Fruit fly (Drosophila melanogaster) whole organism, embryonic: ENCODE data around the gene CG13616.

Experiments used
- Adf1 ChIP-seq: fragments of 200-800 bp; sonication (Bioruptor generic); IDR thresholded peaks from 2 replicates; pipeline ENCODE4 v1.3.6; 2022; ENCODE audit warnings: missing biosample characterization, missing genetic modification characterization
- BEAF-32 ChIP-seq: fragments of 200-800 bp; sonication (Bioruptor generic); optimal IDR thresholded peaks from 3 replicates; lab custom pipeline; 2017; ENCODE audit warnings: missing biosample characterization, missing genetic modification characterization, mild to moderate bottlenecking, moderate library complexity, missing genetic modification reagents
- CG10565 ChIP-seq: fragments of 200-800 bp; sonication (Bioruptor generic); optimal IDR thresholded peaks from 3 replicates; lab custom pipeline; 2016; ENCODE audit warnings: missing biosample characterization, mild to moderate bottlenecking, missing genetic modification characterization
- CG14710 ChIP-seq: fragments of 200-800 bp; sonication (Bioruptor generic); optimal IDR thresholded peaks from 3 replicates; lab custom pipeline; 2019; ENCODE audit warnings: missing biosample characterization, mild to moderate bottlenecking, missing genetic modification characterization, moderate library complexity
- CG17328 ChIP-seq: fragments of 200-800 bp; sonication (Bioruptor generic); IDR thresholded peaks from 2 replicates; pipeline ENCODE4 v1.3.6; 2022; ENCODE audit warnings: missing biosample characterization, missing genetic modification characterization
- CG18011 ChIP-seq: fragments of 200-800 bp; sonication (Bioruptor generic); optimal IDR thresholded peaks from 2 replicates; lab custom pipeline; 2017; ENCODE audit warnings: missing biosample characterization, missing genetic modification characterization, mild to moderate bottlenecking, moderate library complexity, missing genotype
- CG2116 ChIP-seq: fragments of 200-800 bp; sonication (Bioruptor generic); optimal IDR thresholded peaks from 3 replicates; lab custom pipeline; 2018; ENCODE audit warnings: missing biosample characterization, mild to moderate bottlenecking, missing genetic modification characterization
- CG2129 ChIP-seq: fragments of 200-800 bp; sonication (Bioruptor generic); IDR thresholded peaks from 2 replicates; pipeline ENCODE4 v1.3.6; 2022; ENCODE audit warnings: missing biosample characterization, missing genetic modification characterization; ENCODE audit not compliant: partially characterized antibody
- CG2678 ChIP-seq: fragments of 200-800 bp; sonication (Bioruptor generic); optimal IDR thresholded peaks from 3 replicates; lab custom pipeline; 2019; ENCODE audit warnings: missing biosample characterization, mild to moderate bottlenecking, missing genetic modification characterization, moderate library complexity
- CG2889 ChIP-seq: fragments of 200-800 bp; sonication (Bioruptor generic); IDR thresholded peaks from 3 replicates; pipeline ENCODE4 v1.3.6; 2022; ENCODE audit warnings: missing biosample characterization, missing genetic modification characterization
- CG30403 ChIP-seq: fragments of 200-800 bp; sonication (Bioruptor generic); optimal IDR thresholded peaks from 3 replicates; lab custom pipeline; 2016; ENCODE audit warnings: missing biosample characterization, missing genetic modification characterization
- CG30431 ChIP-seq: fragments of 200-800 bp; sonication (Bioruptor generic); optimal IDR thresholded peaks from 2 replicates; lab custom pipeline; 2017; ENCODE audit warnings: missing biosample characterization, missing genetic modification characterization
- CG43689 ChIP-seq: fragments of 200-800 bp; sonication (Bioruptor generic); IDR thresholded peaks from 2 replicates; pipeline ENCODE4 v1.3.6; 2022; ENCODE audit warnings: missing biosample characterization, missing genetic modification characterization
- CG4707 ChIP-seq: fragments of 200-800 bp; sonication (Bioruptor generic); optimal IDR thresholded peaks from 2 replicates; lab custom pipeline; 2018; ENCODE audit warnings: missing biosample characterization, mild to moderate bottlenecking, missing genetic modification characterization, moderate library complexity
- CG6813 ChIP-seq: fragments of 200-800 bp; sonication (Bioruptor generic); optimal IDR thresholded peaks from 2 replicates; lab custom pipeline; 2017; ENCODE audit warnings: missing biosample characterization, missing genetic modification characterization, mild to moderate bottlenecking, moderate library complexity, missing genetic modification reagents
- CG9932 ChIP-seq: fragments of 200-800 bp; sonication (Bioruptor generic); IDR thresholded peaks from 2 replicates; pipeline ENCODE4 v1.3.6; 2022; ENCODE audit warnings: missing biosample characterization, missing genetic modification characterization
- D ChIP-seq, 2 experiments: fragments of 200-800 bp in 1 of 2; fragments of >200 bp in 1 of 2; sonication (Bioruptor generic) in 1 of 2; optimal IDR thresholded peaks; 2 replicates in 1 of 2; 3 replicates in 1 of 2; lab custom pipeline; 2017; ENCODE audit warnings: mild to moderate bottlenecking in 1 of 2, missing biosample characterization in 1 of 2, missing genetic modification characterization in 1 of 2, missing genetic modification reagents in 1 of 2
- Deaf1 ChIP-seq: fragments of 200-800 bp; optimal IDR thresholded peaks from 3 replicates; lab custom pipeline; 2019; ENCODE audit warnings: missing biosample characterization, mild to moderate bottlenecking, missing genetic modification characterization, moderate library complexity
- Fer3 ChIP-seq: fragments of 200-800 bp; sonication (Bioruptor generic); optimal IDR thresholded peaks from 2 replicates; lab custom pipeline; 2018; ENCODE audit warnings: missing biosample characterization, mild to moderate bottlenecking, missing genetic modification characterization, moderate library complexity
- H2.0 ChIP-seq: fragments of 200-800 bp; sonication (Bioruptor generic); IDR thresholded peaks from 2 replicates; pipeline ENCODE4 v1.3.6; 2022; ENCODE audit warnings: missing biosample characterization, missing genetic modification characterization
- HLH4C ChIP-seq: fragments of 200-800 bp; sonication (Bioruptor generic); IDR thresholded peaks from 3 replicates; pipeline ENCODE4 v1.3.6; 2022; ENCODE audit warnings: missing biosample characterization, missing genetic modification characterization; ENCODE audit not compliant: partially characterized antibody
- HLH54F ChIP-seq: fragments of 200-800 bp; sonication (Bioruptor generic); optimal IDR thresholded peaks from 3 replicates; lab custom pipeline; 2016; ENCODE audit warnings: missing biosample characterization, missing genetic modification characterization
- HmgD ChIP-seq: fragments of 200-800 bp; sonication (Bioruptor generic); optimal IDR thresholded peaks from 3 replicates; lab custom pipeline; 2016; ENCODE audit warnings: missing biosample characterization, missing genetic modification characterization
- Kr ChIP-seq: fragments of 200-800 bp; sonication (Bioruptor generic); optimal IDR thresholded peaks from 2 replicates; lab custom pipeline; 2017; ENCODE audit warnings: missing biosample characterization, mild to moderate bottlenecking, missing genetic modification characterization
- MTF-1 ChIP-seq: fragments of 200-800 bp; sonication (Bioruptor generic); optimal IDR thresholded peaks from 2 replicates; lab custom pipeline; 2018; ENCODE audit warnings: missing biosample characterization, mild to moderate bottlenecking, missing genetic modification characterization, borderline replicate concordance
- Pdp1 ChIP-seq, 2 experiments: fragments of 200-800 bp; sonication (Bioruptor generic); optimal IDR thresholded peaks; 3 replicates each; lab custom pipeline; 2016; ENCODE audit warnings: missing biosample characterization in 2 of 2, missing genetic modification characterization in 2 of 2, mild to moderate bottlenecking in 1 of 2, moderate library complexity in 1 of 2
- Ravus ChIP-seq: fragments of 200-800 bp; sonication (Bioruptor generic); IDR thresholded peaks from 2 replicates; pipeline ENCODE4 v1.3.6; 2022; ENCODE audit warnings: missing biosample characterization, missing genetic modification characterization
- Sox102F ChIP-seq: fragments of 200-800 bp; sonication (Bioruptor generic); optimal IDR thresholded peaks from 2 replicates; lab custom pipeline; 2018; ENCODE audit warnings: missing biosample characterization, mild to moderate bottlenecking, missing genetic modification characterization, moderate library complexity
- bcd ChIP-seq: fragments of 200-800 bp; sonication (Bioruptor generic); optimal IDR thresholded peaks from 2 replicates; lab custom pipeline; 2017; ENCODE audit warnings: missing biosample characterization, mild to moderate bottlenecking, missing genetic modification characterization
- corto ChIP-seq: fragments of 200-800 bp; sonication (Bioruptor generic); optimal IDR thresholded peaks from 2 replicates; lab custom pipeline; 2016; ENCODE audit warnings: missing biosample characterization, mild to moderate bottlenecking, missing genetic modification characterization, moderate library complexity
- croc ChIP-seq: fragments of 200-800 bp; sonication (Bioruptor generic); conservative IDR thresholded peaks from 3 replicates; pipeline ENCODE4 v1.3.6; 2022; ENCODE audit warnings: missing biosample characterization, missing genetic modification characterization
- crp ChIP-seq, 2 experiments: fragments of 200-800 bp; sonication (Bioruptor generic); optimal IDR thresholded peaks; 2 replicates in 1 of 2; 3 replicates in 1 of 2; lab custom pipeline; 2017; ENCODE audit warnings: missing biosample characterization in 2 of 2, missing genetic modification characterization in 2 of 2, mild to moderate bottlenecking in 1 of 2, moderate library complexity in 1 of 2
- gsb-n ChIP-seq: fragments of 200-800 bp; sonication (Bioruptor generic); optimal IDR thresholded peaks from 3 replicates; lab custom pipeline; 2018; ENCODE audit warnings: missing biosample characterization, mild to moderate bottlenecking, missing genetic modification characterization
- hb ChIP-seq: fragments of 200-800 bp; sonication (Bioruptor generic); IDR thresholded peaks from 3 replicates; pipeline ENCODE4 v1.3.6; 2022; ENCODE audit warnings: missing biosample characterization, missing genetic modification characterization; ENCODE audit not compliant: partially characterized antibody
- her ChIP-seq: fragments of 200-800 bp; sonication (Bioruptor generic); optimal IDR thresholded peaks from 2 replicates; lab custom pipeline; 2016; ENCODE audit warnings: missing biosample characterization, missing genetic modification characterization
- lab ChIP-seq: fragments of 200-800 bp; sonication (Bioruptor generic); optimal IDR thresholded peaks from 3 replicates; lab custom pipeline; 2017; ENCODE audit warnings: missing biosample characterization, missing genetic modification characterization, mild to moderate bottlenecking, moderate library complexity, missing genetic modification reagents
- nmo ChIP-seq: fragments of 200-800 bp; sonication (Bioruptor generic); optimal IDR thresholded peaks from 2 replicates; lab custom pipeline; 2018; ENCODE audit warnings: missing biosample characterization, mild to moderate bottlenecking, missing genetic modification characterization, moderate library complexity
- pita ChIP-seq: fragments of 200-800 bp; sonication (Bioruptor generic); optimal IDR thresholded peaks from 2 replicates; lab custom pipeline; 2017; ENCODE audit warnings: missing biosample characterization, mild to moderate bottlenecking, missing genetic modification characterization
- pnt ChIP-seq: fragments of 200-800 bp; sonication (Bioruptor generic); optimal IDR thresholded peaks from 3 replicates; lab custom pipeline; 2016; ENCODE audit warnings: missing biosample characterization, missing genetic modification characterization
- pros ChIP-seq: fragments of 200-800 bp; sonication (Bioruptor generic); optimal IDR thresholded peaks from 3 replicates; lab custom pipeline; 2019; ENCODE audit warnings: missing biosample characterization, mild to moderate bottlenecking, missing genetic modification characterization, moderate library complexity
- ro ChIP-seq: fragments of 200-800 bp; sonication (Bioruptor generic); IDR thresholded peaks from 2 replicates; pipeline ENCODE4 v1.3.6; 2022; ENCODE audit warnings: missing biosample characterization, missing genetic modification characterization
- slou ChIP-seq: fragments of 200-800 bp; sonication (Bioruptor generic); optimal IDR thresholded peaks from 3 replicates; lab custom pipeline; 2016; ENCODE audit warnings: missing biosample characterization, missing genetic modification characterization
- sug ChIP-seq: fragments of 200-800 bp; optimal IDR thresholded peaks from 2 replicates; lab custom pipeline; 2019; ENCODE audit warnings: missing biosample characterization, mild to moderate bottlenecking, missing genetic modification characterization, moderate library complexity
- tio ChIP-seq: fragments of 200-800 bp; sonication (Bioruptor generic); optimal IDR thresholded peaks from 2 replicates; lab custom pipeline; 2017; ENCODE audit warnings: missing biosample characterization, missing genetic modification characterization, inconsistent platforms
- tll ChIP-seq, 2 experiments: fragments of 200-800 bp in 1 of 2; fragments of >200 bp in 1 of 2; sonication (Bioruptor generic) in 1 of 2; optimal IDR thresholded peaks; 2 replicates each; lab custom pipeline; 2017 to 2019; ENCODE audit warnings: missing biosample characterization in 2 of 2, missing genetic modification characterization in 2 of 2, mild to moderate bottlenecking in 1 of 2, moderate library complexity in 1 of 2
- zf30C ChIP-seq: fragments of 200-800 bp; sonication (Bioruptor generic); optimal IDR thresholded peaks from 3 replicates; lab custom pipeline; 2018; ENCODE audit warnings: missing biosample characterization, mild to moderate bottlenecking, missing genetic modification characterization
- zfh2 ChIP-seq: fragments of 200-800 bp; sonication (Bioruptor generic); optimal IDR thresholded peaks from 2 replicates; lab custom pipeline; 2016; ENCODE audit warnings: missing biosample characterization, missing genetic modification characterization

Gene CG13616

DNA sequence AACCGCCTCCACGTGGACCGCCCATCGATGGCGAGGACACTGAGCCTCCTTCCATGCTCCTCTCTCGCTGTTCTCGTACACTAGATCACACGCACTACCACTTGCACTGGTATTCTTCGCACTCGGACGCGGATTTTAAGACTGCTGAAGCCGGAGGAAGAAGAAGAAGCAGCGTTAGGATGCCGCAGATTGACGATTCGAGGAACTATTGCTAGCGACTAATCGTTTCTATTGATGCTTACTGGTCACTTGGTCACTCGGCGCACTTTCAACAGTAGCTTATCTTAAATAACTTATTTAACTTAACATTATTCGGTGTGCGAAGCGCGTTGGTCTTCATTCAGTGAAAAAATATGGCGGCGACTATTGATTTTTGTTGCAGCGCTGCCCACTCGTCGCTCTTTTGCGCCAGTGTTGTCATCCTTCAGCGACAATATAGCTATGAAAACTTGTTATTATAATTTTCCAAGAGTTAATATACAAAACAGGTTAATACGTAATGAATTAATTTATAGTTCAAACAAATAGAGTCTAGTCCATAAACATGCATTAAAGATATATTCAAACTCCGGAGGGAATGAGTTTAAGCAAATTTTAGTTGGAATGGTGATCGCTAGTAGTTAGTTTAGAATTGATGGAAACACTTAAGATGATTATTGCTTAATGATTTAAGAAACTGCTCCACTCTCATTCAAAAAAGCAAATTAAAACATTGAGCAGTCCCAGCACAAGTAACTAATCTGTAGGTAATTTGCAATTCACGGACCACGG lies 44.1 kb upstream of the CG13616 start, which contains the start of the genes CG5746 and CG6454 (continued):
- TF ChIP-seq CG6813 (GFP tag; lab: Kevin White, UChicago) (no peak), nmo (GFP tag; lab: Kevin White, UChicago) (peak; percentile 78), Sox102F (GFP tag; lab: Kevin White, UChicago) (no peak), Adf1 (GFP tag; lab: Robert Waterston, UW) (no peak), gsb-n (tag; lab: Kevin White, UChicago) (no peak), CG2889 (GFP tag; lab: Robert Waterston, UW) (0 out of 3 replicates have a peak, but pooled peaks have one; percentile 53), corto (GFP tag; lab: Kevin White, UChicago) (no peak), HLH54F (GFP tag; lab: Kevin White, UChicago) (peak; percentile 72), zfh2 (GFP tag; lab: Kevin White, UChicago) (peak; percentile 78), CG2116 (GFP tag; lab: Kevin White, UChicago) (peak; percentile 55), BEAF-32 (peak; percentile 44), tio (GFP tag; lab: Kevin White, UChicago) (no peak), lab (no peak), CG30403 (GFP tag; lab: Kevin White, UChicago) (peak; percentile 78), zf30C (no peak), D (optimal IDR thresholded peaks at IDR 0.05; lab: Kevin White, UChicago) (no peak), D (GFP tag; optimal IDR thresholded peaks at IDR 0.05; lab: Kevin White, UChicago) (no peak), pnt (peak; percentile 14), tll (GFP tag; optimal IDR thresholded peaks at IDR 0.05; lab: Kevin White, UChicago) (peak in 1 of 2 experiments; percentile 11), sug (tag; lab: Kevin White, UChicago) (no peak), croc (no peak), H2.0 (0 out of 2 replicates have a peak, but pooled peaks have one; percentile 43), CG10565 (GFP tag; lab: Kevin White, UChicago) (no peak), CG30431 (GFP tag; lab: Kevin White, UChicago) (no peak), slou (GFP tag; lab: Kevin White, UChicago) (no peak), hb (no peak), CG43689 (no peak), Kr (GFP tag; lab: Kevin White, UChicago) (no peak), CG2129 (GFP tag; lab: Robert Waterston, UW) (no peak), HLH4C (GFP tag; lab: Robert Waterston, UW) (no peak), bcd (GFP tag; lab: Kevin White, UChicago) (no peak), pros (no peak), MTF-1 (no peak), CG17328 (GFP tag; lab: Robert Waterston, UW) (peak; percentile 54), CG9932 (GFP tag; lab: Robert Waterston, UW) (no peak), Deaf1 (tag; lab: Kevin White, UChicago) (no peak), CG18011 (GFP tag; lab: Kevin White, UChicago) (no peak), CG4707 (GFP tag; lab: Kevin White, UChicago) (no peak), CG2678 (no peak), her (GFP tag; lab: Kevin White, UChicago) (no peak), crp (GFP tag; optimal IDR thresholded peaks at IDR 0.05; lab: Kevin White, UChicago) (no peak), Pdp1 (GFP tag; optimal IDR thresholded peaks at IDR 0.05; lab: Kevin White, UChicago) (peak; percentile 53 to 64), HmgD (GFP tag; lab: Kevin White, UChicago) (no peak), Ravus (no peak), pita (GFP tag; lab: Kevin White, UChicago) (no peak), Fer3 (tag; lab: Kevin White, UChicago) (no peak), ro (GFP tag; lab: Robert Waterston, UW) (no peak), CG14710 (tag; lab: Kevin White, UChicago) (peak; percentile 86)
